Fruit fly (Drosophila melanogaster) whole organism, wandering third instar larva: ENCODE measurements around the gene Dus2.

Experiments used
- Abd-B ChIP-seq: fragments of >200 bp; optimal IDR thresholded peaks from 2 replicates; lab custom pipeline; 2017; ENCODE audit warnings: missing biosample characterization, missing genetic modification characterization
- CG32264 ChIP-seq: fragments of 200-800 bp; sonication (Bioruptor generic); optimal IDR thresholded peaks from 2 replicates; lab custom pipeline; 2016; ENCODE audit warnings: missing biosample characterization, missing genetic modification characterization
- CG9705 ChIP-seq: fragments of 200-800 bp; sonication (Bioruptor generic); optimal IDR thresholded peaks from 2 replicates; lab custom pipeline; 2018; ENCODE audit warnings: missing biosample characterization, mild to moderate bottlenecking, missing genetic modification characterization
- CrebA ChIP-seq: fragments of 200-800 bp; sonication (Bioruptor generic); optimal IDR thresholded peaks from 2 replicates; lab custom pipeline; 2016; ENCODE audit warnings: missing biosample characterization, mild to moderate bottlenecking, missing genetic modification characterization, borderline replicate concordance
- Dfd ChIP-seq: fragments of >200 bp; optimal IDR thresholded peaks from 2 replicates; lab custom pipeline; 2017; ENCODE audit warnings: missing biosample characterization, missing genetic modification characterization
- Dif ChIP-seq: fragments of 200-275, 200-300 bp; sonication (Bioruptor generic); optimal IDR thresholded peaks from 2 replicates; lab custom pipeline; 2018; ENCODE audit warnings: missing biosample characterization, missing genetic modification characterization; ENCODE audit not compliant: partially characterized antibody
- GATAd ChIP-seq: sonication (Bioruptor generic); optimal IDR thresholded peaks from 2 replicates; lab custom pipeline; 2016; ENCODE audit warnings: missing biosample characterization, missing genetic modification characterization
- HLH106 ChIP-seq: fragments of 200-800 bp; optimal IDR thresholded peaks from 3 replicates; lab custom pipeline; 2019; ENCODE audit warnings: missing biosample characterization, mild to moderate bottlenecking, missing genetic modification characterization, moderate library complexity
- Hnf4 ChIP-seq: fragments of 200-800 bp; sonication (Bioruptor generic); optimal IDR thresholded peaks from 2 replicates; lab custom pipeline; 2016; ENCODE audit warnings: missing biosample characterization, mild to moderate bottlenecking, missing genetic modification characterization
- Hr78 ChIP-seq: fragments of >200 bp; optimal IDR thresholded peaks from 2 replicates; lab custom pipeline; 2017; ENCODE audit warnings: missing biosample characterization, missing genetic modification characterization
- Hr83 ChIP-seq: fragments of 200-300 bp; sonication (Bioruptor generic); optimal IDR thresholded peaks from 2 replicates; lab custom pipeline; 2016; ENCODE audit warnings: missing biosample characterization, mild to moderate bottlenecking, missing genetic modification characterization, moderate library complexity; ENCODE audit not compliant: poor library complexity, severe bottlenecking
- Jra ChIP-seq: sonication (Bioruptor generic); optimal IDR thresholded peaks from 2 replicates; lab custom pipeline; 2016; ENCODE audit warnings: missing biosample characterization, missing genetic modification characterization
- Mio ChIP-seq: sonication (Bioruptor generic); optimal IDR thresholded peaks from 2 replicates; lab custom pipeline; 2016; ENCODE audit warnings: missing biosample characterization, missing genetic modification characterization
- Myc ChIP-seq: fragments of >200 bp; optimal IDR thresholded peaks from 2 replicates; lab custom pipeline; 2017
- N ChIP-seq: fragments of >200 bp; optimal IDR thresholded peaks from 2 replicates; lab custom pipeline; 2018; ENCODE audit warnings: missing biosample characterization, missing external identifiers, missing genetic modification characterization
- OdsH ChIP-seq: fragments of 200-800 bp; sonication (Bioruptor generic); optimal IDR thresholded peaks from 2 replicates; lab custom pipeline; 2016; ENCODE audit warnings: missing biosample characterization, mild to moderate bottlenecking, missing genetic modification characterization
- Rel ChIP-seq, 2 experiments: fragments of 200-800 bp; sonication (Bioruptor generic) in 1 of 2; optimal IDR thresholded peaks; 2 replicates in 1 of 2; 3 replicates in 1 of 2; lab custom pipeline; 2016 to 2019; ENCODE audit warnings: mild to moderate bottlenecking in 2 of 2, missing biosample characterization in 2 of 2, missing genetic modification characterization in 2 of 2, moderate library complexity in 1 of 2
- Sp1 ChIP-seq: fragments of 200-800 bp; sonication (Bioruptor generic); optimal IDR thresholded peaks from 3 replicates; lab custom pipeline; 2019; ENCODE audit warnings: missing biosample characterization, mild to moderate bottlenecking, missing genetic modification characterization, moderate library complexity
- Vsx2 ChIP-seq: fragments of 200-300, 225-300 bp; sonication (Bioruptor generic); optimal IDR thresholded peaks from 2 replicates; lab custom pipeline; 2018; ENCODE audit warnings: missing biosample characterization, missing genetic modification characterization; ENCODE audit not compliant: partially characterized antibody
- br ChIP-seq: fragments of 200-800 bp; sonication (Bioruptor generic); optimal IDR thresholded peaks from 2 replicates; lab custom pipeline; 2016; ENCODE audit warnings: missing biosample characterization, missing genetic modification characterization
- brk ChIP-seq: fragments of 200-800 bp; sonication (Bioruptor generic); optimal IDR thresholded peaks from 2 replicates; lab custom pipeline; 2016; ENCODE audit warnings: missing biosample characterization, mild to moderate bottlenecking, missing genetic modification characterization
- dl ChIP-seq, 2 experiments: fragments of 175-275, 200-275 bp in 1 of 2; fragments of 200-275 bp in 1 of 2; sonication (Bioruptor generic); optimal IDR thresholded peaks; lab custom pipeline; 2018; ENCODE audit warnings: mild to moderate bottlenecking in 2 of 2, missing biosample characterization in 2 of 2, missing genetic modification characterization in 2 of 2, moderate library complexity in 2 of 2; ENCODE audit not compliant: partially characterized antibody in 2 of 2, insufficient read depth in 1 of 2
- dmrt93B ChIP-seq: fragments of 200-800 bp; sonication (Bioruptor generic); optimal IDR thresholded peaks from 2 replicates; lab custom pipeline; 2018; ENCODE audit warnings: missing biosample characterization, mild to moderate bottlenecking, missing genetic modification characterization
- dsf ChIP-seq: sonication (Bioruptor generic); optimal IDR thresholded peaks from 2 replicates; lab custom pipeline; 2016; ENCODE audit warnings: missing biosample characterization, missing genetic modification characterization, borderline replicate concordance
- ey ChIP-seq: fragments of 200-800 bp; sonication (Bioruptor generic); optimal IDR thresholded peaks from 2 replicates; lab custom pipeline; 2016; ENCODE audit warnings: missing biosample characterization, missing genetic modification characterization
- foxo ChIP-seq, 2 experiments: fragments of 200-800 bp; sonication (Bioruptor generic); optimal IDR thresholded peaks; 2 replicates in 1 of 2; 3 replicates in 1 of 2; lab custom pipeline; 2016 to 2017; ENCODE audit warnings: missing biosample characterization in 2 of 2, missing genetic modification characterization in 2 of 2
- fru ChIP-seq: fragments of 200-800 bp; sonication (Bioruptor generic); optimal IDR thresholded peaks from 3 replicates; lab custom pipeline; 2016; ENCODE audit warnings: missing biosample characterization, mild to moderate bottlenecking, missing genetic modification characterization
- h ChIP-seq: fragments of 200-800 bp; sonication (Bioruptor generic); optimal IDR thresholded peaks from 3 replicates; lab custom pipeline; 2016; ENCODE audit warnings: missing biosample characterization, mild to moderate bottlenecking, missing genetic modification characterization
- jim ChIP-seq: fragments of 175-275, 200-325 bp; sonication (Bioruptor generic); optimal IDR thresholded peaks from 2 replicates; lab custom pipeline; 2016; ENCODE audit warnings: missing biosample characterization, mild to moderate bottlenecking, missing genetic modification characterization
- lola ChIP-seq: fragments of >200 bp; optimal IDR thresholded peaks from 2 replicates; lab custom pipeline; 2017; ENCODE audit warnings: missing biosample characterization, missing genetic modification characterization
- pan ChIP-seq: fragments of >200 bp; optimal IDR thresholded peaks from 2 replicates; lab custom pipeline; 2017
- psq ChIP-seq: fragments of 200-800 bp; sonication (Bioruptor generic); optimal IDR thresholded peaks from 3 replicates; lab custom pipeline; 2017; ENCODE audit warnings: missing biosample characterization, mild to moderate bottlenecking, missing genetic modification characterization, moderate library complexity
- rgr ChIP-seq: fragments of 200-800 bp; sonication (Bioruptor generic); optimal IDR thresholded peaks from 3 replicates; lab custom pipeline; 2016; ENCODE audit warnings: missing biosample characterization, mild to moderate bottlenecking, missing genetic modification characterization
- sage ChIP-seq: fragments of 200-800 bp; sonication (Bioruptor generic); optimal IDR thresholded peaks from 2 replicates; lab custom pipeline; 2016; ENCODE audit warnings: missing biosample characterization, mild to moderate bottlenecking, missing genetic modification characterization
- sv ChIP-seq: fragments of 200-800 bp; sonication (Bioruptor generic); optimal IDR thresholded peaks from 3 replicates; lab custom pipeline; 2016; ENCODE audit warnings: missing biosample characterization, missing genetic modification characterization
- tai ChIP-seq: sonication (Bioruptor generic); optimal IDR thresholded peaks from 2 replicates; lab custom pipeline; 2016; ENCODE audit warnings: missing biosample characterization, missing genetic modification characterization
- usp ChIP-seq: fragments of >200 bp; optimal IDR thresholded peaks from 2 replicates; lab custom pipeline; 2017; ENCODE audit warnings: missing biosample characterization, missing genetic modification characterization
- woc ChIP-seq: sonication (Bioruptor generic); optimal IDR thresholded peaks from 2 replicates; lab custom pipeline; 2016; ENCODE audit warnings: missing biosample characterization, mild to moderate bottlenecking, missing genetic modification characterization

Dus2 gene

dm6 chrX:14209209-14209781, 28.5 kb upstream of the Dus2 start:
- TF ChIP-seq pan (lab: Kevin White, UChicago) (no peak), usp (no peak), Vsx2 (GFP tag; lab: Kevin White, UChicago) (no peak), OdsH (GFP tag; lab: Kevin White, UChicago) (no peak), sage (GFP tag; lab: Kevin White, UChicago) (no peak), psq (GFP tag; lab: Kevin White, UChicago) (no peak), rgr (GFP tag; lab: Kevin White, UChicago) (no peak), Sp1 (GFP tag; lab: Kevin White, UChicago) (peak; percentile 2), CG9705 (GFP tag; lab: Kevin White, UChicago) (no peak), Jra (GFP tag; lab: Kevin White, UChicago) (no peak), tai (GFP tag; lab: Kevin White, UChicago) (no peak), woc (no peak), Myc (lab: Kevin White, UChicago) (no peak), HLH106 (no peak), dmrt93B (GFP tag; lab: Kevin White, UChicago) (no peak), h (GFP tag; lab: Kevin White, UChicago) (peak; percentile 19), N (GFP tag; lab: Kevin White, UChicago) (no peak), jim (GFP tag; lab: Kevin White, UChicago) (no peak), Hr78 (GFP tag; lab: Kevin White, UChicago) (no peak), br (GFP tag; lab: Kevin White, UChicago) (no peak), Dif (GFP tag; lab: Kevin White, UChicago) (no peak), foxo (GFP tag; optimal IDR thresholded peaks at IDR 0.05; lab: Kevin White, UChicago) (peak in 1 of 2 experiments; percentile 28), CG32264 (GFP tag; lab: Kevin White, UChicago) (no peak), CrebA (GFP tag; lab: Kevin White, UChicago) (no peak), Mio (GFP tag; lab: Kevin White, UChicago) (no peak), brk (no peak), Abd-B (GFP tag; lab: Kevin White, UChicago) (no peak), GATAd (GFP tag; lab: Kevin White, UChicago) (no peak), fru (peak; percentile 2), dsf (GFP tag; lab: Kevin White, UChicago) (no peak), Dfd (no peak), dl (GFP tag; optimal IDR thresholded peaks at IDR 0.05; lab: Kevin White, UChicago; ENCODE audit: insufficient read depth in 1 of 2, partially characterized antibody in 2 of 2) (no peak), sv (no peak), lola (GFP tag; lab: Kevin White, UChicago) (no peak), ey (GFP tag; lab: Kevin White, UChicago) (peak; percentile 20), Hr83 (GFP tag; lab: Kevin White, UChicago) (no peak), Rel (GFP tag; optimal IDR thresholded peaks at IDR 0.05; lab: Kevin White, UChicago) (no peak), Rel (tag; optimal IDR thresholded peaks at IDR 0.05; lab: Kevin White, UChicago) (peak; percentile 62), Hnf4 (GFP tag; lab: Kevin White, UChicago) (no peak)

- TF ChIP-seq OdsH (GFP tag; lab: Kevin White, UChicago) (no peak), dsf (GFP tag; lab: Kevin White, UChicago) (no peak), Rel (GFP tag; optimal IDR thresholded peaks at IDR 0.05; lab: Kevin White, UChicago) (no peak), Rel (tag; optimal IDR thresholded peaks at IDR 0.05; lab: Kevin White, UChicago) (peak; percentile 53), psq (GFP tag; lab: Kevin White, UChicago) (peak; percentile 55), sage (GFP tag; lab: Kevin White, UChicago) (no peak), Jra (GFP tag; lab: Kevin White, UChicago) (no peak), Sp1 (GFP tag; lab: Kevin White, UChicago) (no peak), Vsx2 (GFP tag; lab: Kevin White, UChicago) (peak; percentile 24), Abd-B (GFP tag; lab: Kevin White, UChicago) (no peak), N (GFP tag; lab: Kevin White, UChicago) (no peak), Hr83 (GFP tag; lab: Kevin White, UChicago) (no peak), usp (no peak), h (GFP tag; lab: Kevin White, UChicago) (peak; percentile 2), Hr78 (GFP tag; lab: Kevin White, UChicago) (no peak), CrebA (GFP tag; lab: Kevin White, UChicago) (peak; percentile 29), Dif (GFP tag; lab: Kevin White, UChicago) (peak; percentile 66), brk (no peak), tai (GFP tag; lab: Kevin White, UChicago) (no peak), foxo (GFP tag; optimal IDR thresholded peaks at IDR 0.05; lab: Kevin White, UChicago) (peak in 1 of 2 experiments; percentile 7), woc (peak; percentile 23), fru (peak; percentile 31), dl (GFP tag; optimal IDR thresholded peaks at IDR 0.05; lab: Kevin White, UChicago; ENCODE audit: insufficient read depth in 1 of 2, partially characterized antibody in 2 of 2) (peak in 1 of 2 experiments; percentile 44), Myc (lab: Kevin White, UChicago) (no peak)
Observed at dm6 chrX:14211250-14211944, 26.4 kb upstream of the Dus2 start.
